Fruit fly (Drosophila melanogaster) ovary, adult (tissue): ENCODE data around the gene png.

Source experiments
- CG17801 ChIP-seq: fragments of 200-800 bp; optimal IDR thresholded peaks from 2 replicates; lab custom pipeline; 2019; ENCODE audit warnings: missing biosample characterization, mild to moderate bottlenecking, missing genetic modification characterization, moderate library complexity; ENCODE audit not compliant: partially characterized antibody

png gene

dm6 chrX:1320144-1320981 is 37.0 kb downstream of the png start:
- TF ChIP-seq CG17801: no peak

- TF ChIP-seq CG17801: no peak
These were observed 44.9 kb downstream of the png start for dm6 chrX:1312510-1312909.

dm6 chrX:1311218-1311617 is 46.2 kb downstream of the png start:
- no peak for TF ChIP-seq CG17801

DNA sequence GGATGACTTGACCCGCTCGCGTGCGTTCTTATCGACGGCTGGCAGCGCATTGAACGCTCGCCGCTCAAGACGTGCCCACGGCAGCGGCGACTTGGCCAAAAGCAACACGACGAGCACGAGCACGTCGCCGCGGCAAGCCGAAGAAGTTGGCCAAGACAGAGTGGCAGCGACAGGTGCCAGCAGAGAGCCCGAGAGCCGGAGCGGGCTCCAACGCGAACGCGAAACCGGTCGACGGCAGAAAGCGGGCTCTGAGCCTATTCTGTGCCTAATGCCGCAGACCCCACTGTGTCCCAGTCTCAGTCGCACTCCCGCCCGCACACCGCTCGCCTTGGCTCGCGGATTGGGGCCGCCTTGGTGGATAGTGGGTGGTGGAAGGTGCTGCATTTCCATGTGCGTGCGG is 49.0 kb downstream of the png start:
- TF ChIP-seq CG17801: no peak
